Worm (Caenorhabditis elegans): ENCODE measurements around the gene csc-1.

- TF ChIP-seq nhr-90 (tag; optimal IDR thresholded peaks at IDR 0.05) = no peak
- no peak for TF ChIP-seq ceh-91 (GFP tag; IDR thresholded peaks at IDR 0.05)
- no peak for TF ChIP-seq madf-3 (GFP tag; IDR thresholded peaks at IDR 0.05)
- no peak for TF ChIP-seq dox-1 (GFP tag; IDR thresholded peaks at IDR 0.05)
- TF ChIP-seq ama-1 (optimal IDR thresholded peaks at IDR 0.05) = no peak
- TF ChIP-seq ama-1 (GFP tag; optimal IDR thresholded peaks at IDR 0.05) = no peak
- no peak for TF ChIP-seq K11D2.4 (GFP tag; IDR thresholded peaks at IDR 0.05)
- no peak for TF ChIP-seq hlh-26 (GFP tag; conservative IDR thresholded peaks at IDR 0.05)
- TF ChIP-seq ceh-40 (GFP tag; IDR thresholded peaks at IDR 0.05) = no peak
- TF ChIP-seq pbrm-1 (GFP tag; IDR thresholded peaks at IDR 0.05) = no peak
Measured at ce11 chrII:13614516-13614915, 17.8 kb downstream of the csc-1 start.
